Worm (Caenorhabditis elegans) whole organism, young adult: Measurements from ENCODE around the gene utp-20.

Experiments used
- B0019.2 ChIP-seq: fragments of 200-800 bp; sonication (Bioruptor generic); conservative IDR thresholded peaks from 2 replicates; pipeline ENCODE4 v1.3.6; 2022; ENCODE audit warnings: missing genetic modification reagents, missing genetic modification characterization, missing compliant biosample characterization
- F37B4.10 ChIP-seq: fragments of 200-800 bp; sonication (Bioruptor generic); IDR thresholded peaks from 2 replicates; pipeline ENCODE4 v1.3.6; 2022; ENCODE audit warnings: missing genetic modification characterization, missing compliant biosample characterization
- F49E8.2 ChIP-seq: sonication (generic microtip); optimal IDR thresholded peaks from 3 replicates; lab custom pipeline; 2017; ENCODE audit warnings: missing genetic modification characterization, mild to moderate bottlenecking, missing compliant biosample characterization, antibody characterized with exemption, moderate library complexity; ENCODE audit not compliant: insufficient read depth
- F57C9.4 ChIP-seq: sonication (generic microtip); optimal IDR thresholded peaks from 2 replicates; lab custom pipeline; 2017; ENCODE audit warnings: mild to moderate bottlenecking, missing genetic modification characterization, missing compliant biosample characterization
- K11D2.4 ChIP-seq: fragments of 200-800 bp; sonication (Bioruptor generic); IDR thresholded peaks from 2 replicates; pipeline ENCODE4 v1.3.6; 2022; ENCODE audit warnings: missing genetic modification reagents, missing genetic modification characterization, missing compliant biosample characterization
- K12H6.12 ChIP-seq: fragments of 200-800 bp; sonication (Bioruptor generic); optimal IDR thresholded peaks from 2 replicates; lab custom pipeline; 2018; ENCODE audit warnings: mild to moderate bottlenecking, missing genetic modification characterization, missing compliant biosample characterization
- T26A5.8 ChIP-seq: sonication (generic microtip); optimal IDR thresholded peaks from 2 replicates; lab custom pipeline; 2016; ENCODE audit warnings: missing genetic modification characterization, missing compliant biosample characterization
- Y53G8AR.9 ChIP-seq: fragments of 200-800 bp; sonication (Bioruptor generic); conservative IDR thresholded peaks from 2 replicates; pipeline ENCODE4 v1.3.6; 2022; ENCODE audit warnings: missing genetic modification reagents, missing genetic modification characterization, missing compliant biosample characterization
- Y56A3A.18 ChIP-seq: fragments of 200-800 bp; sonication (Bioruptor generic); IDR thresholded peaks from 2 replicates; pipeline ENCODE4 v1.3.6; 2022; ENCODE audit warnings: missing genetic modification reagents, missing genetic modification characterization, missing compliant biosample characterization
- aptf-2 ChIP-seq: fragments of 200-800 bp; sonication (Bioruptor generic); conservative IDR thresholded peaks from 2 replicates; pipeline ENCODE4 v1.3.6; 2022; ENCODE audit warnings: missing genetic modification reagents, missing genetic modification characterization, missing compliant biosample characterization
- aptf-3 ChIP-seq: fragments of 200-800 bp; sonication (Bioruptor generic); IDR thresholded peaks from 2 replicates; pipeline ENCODE4 v1.3.6; 2022; ENCODE audit warnings: missing genetic modification characterization, missing compliant biosample characterization
- attf-3 ChIP-seq: fragments of 200-800 bp; sonication (Bioruptor generic); conservative IDR thresholded peaks from 2 replicates; pipeline ENCODE4 v1.3.6; 2022; ENCODE audit warnings: missing genetic modification reagents, missing genetic modification characterization, missing compliant biosample characterization
- bed-2 ChIP-seq: fragments of 200-800 bp; sonication (Bioruptor generic); IDR thresholded peaks from 2 replicates; pipeline ENCODE4 v1.3.6; 2022; ENCODE audit warnings: missing genetic modification reagents, missing genetic modification characterization, missing compliant biosample characterization
- cebp-1 ChIP-seq, 2 experiments: fragments of 200-800 bp in 1 of 2; sonication (Bioruptor generic) in 1 of 2; sonication (generic microtip) in 1 of 2; IDR thresholded peaks in 1 of 2; optimal IDR thresholded peaks in 1 of 2; 2 replicates each; pipeline versions ENCODE4 v1.3.6 to Lab custom; 2017 to 2022; ENCODE audit warnings: missing compliant biosample characterization in 2 of 2, missing genetic modification characterization in 2 of 2, mild to moderate bottlenecking in 1 of 2, missing genetic modification reagents in 1 of 2, moderate library complexity in 1 of 2
- cebp-2 ChIP-seq: fragments of 200-800 bp; sonication (Bioruptor generic); IDR thresholded peaks from 2 replicates; pipeline ENCODE4 v1.3.6; 2022; ENCODE audit warnings: missing genetic modification characterization, missing compliant biosample characterization
- ceh-100 ChIP-seq: fragments of 200-800 bp; sonication (Bioruptor generic); IDR thresholded peaks from 2 replicates; pipeline ENCODE4 v1.3.6; 2022; ENCODE audit warnings: missing genetic modification reagents, missing genetic modification characterization, missing compliant biosample characterization
- chd-7 ChIP-seq: sonication (generic microtip); optimal IDR thresholded peaks from 2 replicates; lab custom pipeline; 2016; ENCODE audit warnings: mild to moderate bottlenecking, missing genetic modification characterization, moderate library complexity, missing compliant biosample characterization
- dox-1 ChIP-seq: fragments of 200-800 bp; sonication (Bioruptor generic); IDR thresholded peaks from 2 replicates; pipeline ENCODE4 v1.3.6; 2022; ENCODE audit warnings: missing genetic modification reagents, missing genetic modification characterization, missing compliant biosample characterization
- efl-1 ChIP-seq: fragments of 150-350 bp; optimal IDR thresholded peaks from 2 replicates; lab custom pipeline; 2014; ENCODE audit warnings: missing biosample characterization, missing genetic modification reagents, missing genetic modification characterization
- ets-4 ChIP-seq: fragments of 200-800 bp; sonication (Bioruptor generic); optimal IDR thresholded peaks from 2 replicates; lab custom pipeline; 2018; ENCODE audit warnings: mild to moderate bottlenecking, missing genetic modification characterization, missing compliant biosample characterization
- fkh-3 ChIP-seq: sonication (generic microtip); optimal IDR thresholded peaks from 2 replicates; lab custom pipeline; 2016; ENCODE audit warnings: mild to moderate bottlenecking, missing genetic modification characterization, missing compliant biosample characterization
- hlh-12 ChIP-seq: sonication (generic microtip); optimal IDR thresholded peaks from 2 replicates; lab custom pipeline; 2016; ENCODE audit warnings: missing genetic modification characterization, missing compliant biosample characterization
- hmg-1.2 ChIP-seq: fragments of 200-800 bp; sonication (Bioruptor generic); IDR thresholded peaks from 2 replicates; pipeline ENCODE4 v1.3.6; 2022; ENCODE audit warnings: missing genetic modification reagents, missing genetic modification characterization, missing compliant biosample characterization
- hmg-20 ChIP-seq: fragments of 200-800 bp; sonication (Bioruptor generic); IDR thresholded peaks from 2 replicates; pipeline ENCODE4 v1.3.6; 2022; ENCODE audit warnings: missing genetic modification reagents, missing genetic modification characterization, missing compliant biosample characterization
- lag-1 ChIP-seq: fragments of 200-800 bp; sonication (Bioruptor generic); IDR thresholded peaks from 2 replicates; pipeline ENCODE4 v1.3.6; 2022; ENCODE audit warnings: missing genetic modification reagents, missing genetic modification characterization, missing compliant biosample characterization
- lin-35 ChIP-seq, 3 experiments: fragments of 150-350 bp in 2 of 3; sonication (generic microtip) in 1 of 3; optimal IDR thresholded peaks; 2 replicates each; lab custom pipeline; 2014 to 2018; ENCODE audit warnings: missing biosample characterization in 3 of 3, missing genetic modification characterization in 3 of 3, missing genetic modification reagents in 3 of 3
- lin-40 ChIP-seq: sonication (generic microtip); optimal IDR thresholded peaks from 2 replicates; lab custom pipeline; 2016; ENCODE audit warnings: missing genetic modification characterization, mild to moderate bottlenecking, missing compliant biosample characterization, missing genotype, missing genetic modification reagents
- lin-54 ChIP-seq: fragments of 200-800 bp; sonication (Bioruptor generic); optimal IDR thresholded peaks from 2 replicates; lab custom pipeline; 2018; ENCODE audit warnings: mild to moderate bottlenecking, missing genetic modification characterization, missing compliant biosample characterization
- lsl-1 ChIP-seq: fragments of 200-800 bp; sonication (Bioruptor generic); optimal IDR thresholded peaks from 2 replicates; lab custom pipeline; 2018; ENCODE audit warnings: mild to moderate bottlenecking, missing genetic modification characterization, moderate library complexity, missing compliant biosample characterization
- madf-6 ChIP-seq: fragments of 200-800 bp; sonication (Bioruptor generic); IDR thresholded peaks from 2 replicates; pipeline ENCODE4 v1.3.6; 2022; ENCODE audit warnings: missing genetic modification reagents, missing genetic modification characterization, missing compliant biosample characterization
- madf-8 ChIP-seq: fragments of 200-800 bp; sonication (Bioruptor generic); conservative IDR thresholded peaks from 2 replicates; pipeline ENCODE4 v1.3.6; 2022; ENCODE audit warnings: missing genetic modification reagents, missing genetic modification characterization, missing compliant biosample characterization
- mcd-1 ChIP-seq: fragments of 200-800 bp; sonication (Bioruptor generic); IDR thresholded peaks from 2 replicates; pipeline ENCODE4 v1.3.6; 2022; ENCODE audit warnings: missing genetic modification reagents, missing genetic modification characterization, missing compliant biosample characterization
- mel-28 ChIP-seq: sonication (generic microtip); optimal IDR thresholded peaks from 2 replicates; lab custom pipeline; 2016; ENCODE audit warnings: borderline replicate concordance, mild to moderate bottlenecking, missing genetic modification characterization, missing compliant biosample characterization
- mxl-1 ChIP-seq: sonication (generic microtip); optimal IDR thresholded peaks from 2 replicates; lab custom pipeline; 2016; ENCODE audit warnings: missing genetic modification characterization, missing compliant biosample characterization
- nfya-1 ChIP-seq: sonication (generic microtip); optimal IDR thresholded peaks from 2 replicates; lab custom pipeline; 2017; ENCODE audit warnings: antibody characterized with exemption, missing compliant biosample characterization, missing genetic modification characterization, borderline replicate concordance; ENCODE audit not compliant: insufficient read depth
- nfya-2 ChIP-seq: fragments of 200-800 bp; sonication (Bioruptor generic); IDR thresholded peaks from 2 replicates; pipeline ENCODE4 v1.3.6; 2022; ENCODE audit warnings: missing genetic modification reagents, missing genetic modification characterization, missing compliant biosample characterization
- pbrm-1 ChIP-seq: fragments of 200-800 bp; sonication (Bioruptor generic); IDR thresholded peaks from 2 replicates; pipeline ENCODE4 v1.3.6; 2022; ENCODE audit warnings: missing genetic modification reagents, missing genetic modification characterization, missing compliant biosample characterization
- rcor-1 ChIP-seq: fragments of 200-800 bp; sonication (Bioruptor generic); IDR thresholded peaks from 2 replicates; pipeline ENCODE4 v1.3.6; 2022; ENCODE audit warnings: missing genetic modification reagents, missing genetic modification characterization, missing compliant biosample characterization
- rec-8 ChIP-seq, 2 experiments: sonication (generic microtip); optimal IDR thresholded peaks; 2 replicates each; lab custom pipeline; 2016; ENCODE audit warnings: mild to moderate bottlenecking in 2 of 2, missing genetic modification characterization in 2 of 2, missing genetic modification reagents in 2 of 2, missing genotype in 2 of 2, missing biosample characterization in 1 of 2, missing compliant biosample characterization in 1 of 2, moderate library complexity in 1 of 2
- snpc-3.4 ChIP-seq: sonication (generic microtip); optimal IDR thresholded peaks from 2 replicates; lab custom pipeline; 2017; ENCODE audit warnings: missing genetic modification characterization, mild to moderate bottlenecking, missing compliant biosample characterization, antibody characterized with exemption, moderate library complexity, missing genotype, missing genetic modification reagents
- snpc-4 ChIP-seq, 5 experiments: fragments of 150-350 bp in 1 of 5; sonication (generic microtip) in 4 of 5; optimal IDR thresholded peaks; 2 replicates each; lab custom pipeline; 2014 to 2018; ENCODE audit warnings: missing genetic modification characterization in 5 of 5, missing biosample characterization in 3 of 5, antibody characterized with exemption in 2 of 5, mild to moderate bottlenecking in 2 of 5, missing compliant biosample characterization in 2 of 5, missing genotype in 2 of 5, moderate library complexity in 2 of 5, missing genetic modification reagents in 1 of 5
- somi-1 ChIP-seq: fragments of 200-800 bp; sonication (Bioruptor generic); optimal IDR thresholded peaks from 2 replicates; lab custom pipeline; 2018; ENCODE audit warnings: mild to moderate bottlenecking, missing genetic modification characterization, missing compliant biosample characterization
- sptf-2 ChIP-seq: fragments of 200-800 bp; sonication (Bioruptor generic); optimal IDR thresholded peaks from 2 replicates; lab custom pipeline; 2018; ENCODE audit warnings: mild to moderate bottlenecking, missing genetic modification characterization, missing compliant biosample characterization
- tbp1 ChIP-seq: fragments of 200-800 bp; sonication (Bioruptor generic); optimal IDR thresholded peaks from 2 replicates; lab custom pipeline; 2018; ENCODE audit warnings: mild to moderate bottlenecking, missing genetic modification characterization, missing compliant biosample characterization
- ztf-6 ChIP-seq: fragments of 200-800 bp; sonication (Bioruptor generic); IDR thresholded peaks from 2 replicates; pipeline ENCODE4 v1.3.6; 2022; ENCODE audit warnings: missing genetic modification reagents, missing genetic modification characterization, missing compliant biosample characterization

Gene utp-20

ce11 chrII:6597507-6597906, 61.3 kb downstream of the utp-20 start (continued):
- TF ChIP-seq hmg-1.2 (GFP tag; lab: Robert Waterston, UW), result no peak
- no peak for TF ChIP-seq lin-35 (GFP tag; optimal IDR thresholded peaks at IDR 0.05; lab: Kevin White, UChicago)
- TF ChIP-seq madf-6, result peak; percentile 81
- no peak for TF ChIP-seq chd-7
- peak; percentile 62 for TF ChIP-seq madf-8 (GFP tag; lab: Robert Waterston, UW)
- no peak for TF ChIP-seq F57C9.4
- TF ChIP-seq ceh-100 (GFP tag; lab: Robert Waterston, UW), result no peak
- TF ChIP-seq, all 124 proteins: peak for 7

DNA sequence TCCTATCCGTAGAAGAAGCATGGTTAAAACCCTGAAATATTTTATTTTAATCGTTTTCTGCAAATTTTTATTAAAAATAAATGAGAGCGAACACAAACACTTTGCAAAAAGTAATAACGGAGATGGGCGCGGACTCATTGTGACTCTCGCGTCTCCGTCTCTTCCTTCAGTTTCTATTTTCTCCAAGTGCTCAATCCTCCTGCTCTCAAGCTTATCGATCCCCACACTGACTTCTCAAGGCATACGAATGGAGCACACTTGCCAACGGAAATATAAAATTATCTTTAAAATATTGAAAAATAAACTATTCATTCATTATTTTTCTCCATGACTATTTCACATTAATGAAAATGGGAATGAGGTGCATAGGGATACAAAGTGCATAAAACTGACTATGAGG, 61.9 kb downstream of the utp-20 start, which contains the start of gene dnj-8:
Gene dnj-8 (minus strand): TSS at position 31 of the 400 bp plus-strand sequence.
- TF ChIP-seq Y53G8AR.9 (GFP tag; lab: Robert Waterston, UW), result no peak
- no peak for TF ChIP-seq mel-28
- TF ChIP-seq F37B4.10 (GFP tag; lab: Robert Waterston, UW), result no peak
- TF ChIP-seq rec-8 (tag; optimal IDR thresholded peaks at IDR 0.05; lab: Kevin White, UChicago), result no peak
- TF ChIP-seq lin-35 (GFP tag; optimal IDR thresholded peaks at IDR 0.05; lab: Kevin White, UChicago), result no peak
- no peak for TF ChIP-seq nfya-1
- no peak for TF ChIP-seq bed-2 (GFP tag; lab: Robert Waterston, UW)
- TF ChIP-seq somi-1, result no peak
- no peak for TF ChIP-seq aptf-2 (GFP tag; lab: Robert Waterston, UW)
- TF ChIP-seq mxl-1 (tag; lab: Kevin White, UChicago), result no peak
- no peak for TF ChIP-seq hlh-12
- no peak for TF ChIP-seq sptf-2 (GFP tag; lab: Kevin White, UChicago)
- no peak for TF ChIP-seq aptf-3 (GFP tag; lab: Robert Waterston, UW)

DNA sequence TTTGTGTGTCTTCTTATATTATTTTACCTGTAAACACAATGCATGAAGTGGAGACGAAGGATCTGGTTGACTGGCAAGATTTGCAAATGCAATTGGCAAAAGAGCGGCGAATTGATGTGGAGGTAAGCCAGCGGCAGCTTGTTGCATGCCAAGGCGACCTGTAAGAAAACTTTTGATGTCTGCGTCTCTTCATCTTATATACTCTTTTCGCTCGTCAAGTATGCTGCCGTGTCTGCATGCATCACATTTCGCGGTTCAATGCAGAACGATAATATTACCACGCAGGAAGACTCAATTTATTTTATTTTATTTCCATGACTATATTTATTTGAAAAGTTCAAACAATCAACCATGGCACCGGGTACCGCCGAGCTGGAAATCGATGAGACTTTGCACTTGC, 64.8 kb downstream of the utp-20 start, which contains the start of gene vps-33.2:
Gene vps-33.2 (plus strand): TSS at position 244 of the 400 bp plus-strand sequence.
- TF ChIP-seq T26A5.8 (tag; lab: Kevin White, UChicago), result no peak
- no peak for TF ChIP-seq fkh-3
- peak; percentile 47; the same call in 1 of the 2 replicates for TF ChIP-seq mcd-1
- TF ChIP-seq pbrm-1 (GFP tag; lab: Robert Waterston, UW), result 0 out of 2 replicates have a peak, but pooled peaks have one; percentile 16
- no peak for TF ChIP-seq lag-1 (GFP tag; lab: Robert Waterston, UW)
- TF ChIP-seq lin-40 (tag; lab: Kevin White, UChicago), result peak; percentile 3
- TF ChIP-seq lsl-1 (GFP tag; lab: Kevin White, UChicago), result peak; percentile 50
- TF ChIP-seq lin-35 (GFP tag; optimal IDR thresholded peaks at IDR 0.05; lab: Kevin White, UChicago), result no peak
- TF ChIP-seq B0019.2, result no peak
- TF ChIP-seq lin-54 (GFP tag; lab: Kevin White, UChicago), result peak; percentile 3
- no peak for TF ChIP-seq hmg-20
- TF ChIP-seq attf-3, result 0 out of 2 replicates have a peak, but pooled peaks have one; percentile 33
- TF ChIP-seq cebp-2, result no peak
- TF ChIP-seq ztf-6, result no peak
- TF ChIP-seq snpc-3.4 (tag; lab: Kevin White, UChicago), result no peak
- TF ChIP-seq K12H6.12 (tag; lab: Kevin White, UChicago), result no peak
- no peak for TF ChIP-seq Y56A3A.18 (GFP tag; lab: Robert Waterston, UW)
- no peak for TF ChIP-seq cebp-1 (GFP tag; IDR thresholded peaks at IDR 0.05; lab: Robert Waterston, UW)
- peak; percentile 41 for TF ChIP-seq cebp-1 (tag; optimal IDR thresholded peaks at IDR 0.05; lab: Kevin White, UChicago)
- peak; percentile 27 for TF ChIP-seq tbp1
- no peak for TF ChIP-seq rcor-1 (GFP tag; lab: Robert Waterston, UW)
- TF ChIP-seq snpc-4 (GFP tag; optimal IDR thresholded peaks at IDR 0.05; lab: Kevin White, UChicago), result no peak
- peak in 1 of 4 experiments; percentile 4 for TF ChIP-seq snpc-4 (tag; optimal IDR thresholded peaks at IDR 0.05; lab: Kevin White, UChicago)
- no peak for TF ChIP-seq efl-1 (GFP tag; lab: Kevin White, UChicago)
- no peak for TF ChIP-seq F49E8.2
- no peak for TF ChIP-seq K11D2.4 (GFP tag; lab: Robert Waterston, UW)
- TF ChIP-seq hmg-1.2 (GFP tag; lab: Robert Waterston, UW), result peak; percentile 99
- no peak for TF ChIP-seq nfya-2 (GFP tag; lab: Robert Waterston, UW)
- TF ChIP-seq ets-4 (GFP tag; lab: Kevin White, UChicago), result no peak
- peak; percentile 38; the same call in 1 of the 2 replicates for TF ChIP-seq dox-1
